Fruit fly (Drosophila melanogaster): ENCODE results near the gene CG2260.

The CG2260 gene

DNA sequence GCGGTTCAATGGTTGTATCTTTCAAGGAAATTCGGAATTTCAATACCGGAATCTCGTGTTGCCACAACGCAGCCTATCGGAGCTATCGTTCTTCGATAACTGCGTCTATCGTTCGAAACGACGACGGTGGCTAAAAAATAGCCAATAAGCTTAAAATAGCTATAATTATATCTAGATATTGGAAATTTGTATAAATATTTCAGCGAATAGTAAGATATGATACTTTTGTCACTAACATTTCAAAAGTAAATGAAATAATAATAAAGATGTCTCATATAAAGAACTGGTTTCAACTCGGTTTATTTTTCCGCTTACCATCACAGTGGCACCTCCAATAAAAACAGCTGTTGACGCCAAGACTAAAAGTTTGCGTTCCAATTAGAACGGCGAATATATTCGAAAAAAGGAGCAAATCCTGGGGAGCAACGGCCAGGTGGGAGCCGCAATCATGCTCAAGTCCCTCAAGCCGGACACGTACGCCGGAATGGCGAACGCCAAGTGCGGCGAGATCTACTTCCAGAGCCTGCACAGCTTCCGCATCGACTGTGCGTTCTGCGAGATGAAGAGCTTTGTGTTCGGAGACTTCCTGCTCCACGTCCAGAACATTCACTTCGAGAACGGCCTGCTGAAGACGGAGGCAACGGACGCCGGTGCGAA is 24.7 kb upstream of the CG2260 start, which contains the start of the genes alpha-PheRS and CG2129 (continued):
- TF ChIP-seq dmrt11E (tag; optimal IDR thresholded peaks at IDR 0.05): peak; percentile 15
- TF ChIP-seq gem (tag; optimal IDR thresholded peaks at IDR 0.05): no peak
- TF ChIP-seq Nf-YA (GFP tag; IDR thresholded peaks at IDR 0.05): no peak
- TF ChIP-seq crc (GFP tag; optimal IDR thresholded peaks at IDR 0.05): no peak
- peak; percentile 0 for TF ChIP-seq CG33557 (GFP tag; optimal IDR thresholded peaks at IDR 0.05)
- no peak for TF ChIP-seq Dad (GFP tag; optimal IDR thresholded peaks at IDR 0.05)

DNA sequence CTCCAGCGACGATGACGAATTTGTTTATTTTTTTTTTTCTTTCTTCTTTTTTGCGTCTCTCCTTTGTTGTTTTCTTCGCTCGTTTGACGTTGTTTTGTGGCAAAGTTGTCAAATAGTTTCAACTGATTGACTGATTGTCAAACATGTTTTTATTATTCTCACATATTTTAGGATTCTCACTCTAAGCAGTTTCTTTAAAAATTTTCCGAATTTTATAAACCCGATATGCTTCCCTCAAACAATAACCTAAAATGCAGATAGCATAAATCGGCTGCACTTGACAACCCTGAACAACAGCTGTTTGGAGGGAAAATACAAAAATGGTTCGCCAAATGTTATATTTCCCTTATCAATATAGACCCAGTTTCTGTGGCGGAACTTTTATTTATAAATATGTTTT is 22.6 kb upstream of the CG2260 start, which contains the start of gene CG17982:
CG17982 (minus strand) TSS at position 299 of the 400 bp plus-strand sequence.
- TF ChIP-seq gfzf (GFP tag; optimal IDR thresholded peaks at IDR 0.05) (peak; percentile 46), CG6175 (GFP tag; IDR thresholded peaks at IDR 0.05) (0 out of 3 replicates have a peak, but pooled peaks have one; percentile 38), E2f2 (GFP tag; IDR thresholded peaks at IDR 0.05) (peak; percentile 85), CG11695 (GFP tag; IDR thresholded peaks at IDR 0.05) (peak; percentile 81), Dip2 (GFP tag; IDR thresholded peaks at IDR 0.05) (no peak), CG12659 (GFP tag; optimal IDR thresholded peaks at IDR 0.05) (peak; percentile 87), gcm (GFP tag; optimal IDR thresholded peaks at IDR 0.05) (peak; percentile 83), Chrac-16 (GFP tag; optimal IDR thresholded peaks at IDR 0.05) (peak; percentile 75), CG9932 (GFP tag; IDR thresholded peaks at IDR 0.05) (peak; percentile 83), CrebB (tag; optimal IDR thresholded peaks at IDR 0.05) (peak; percentile 75), CG7928 (GFP tag; optimal IDR thresholded peaks at IDR 0.05) (peak; percentile 47), fd64A (GFP tag; optimal IDR thresholded peaks at IDR 0.05) (peak; percentile 45), sima (GFP tag; optimal IDR thresholded peaks at IDR 0.05) (peak; percentile 33), CG8765 (GFP tag; IDR thresholded peaks at IDR 0.05) (peak; percentile 44; the same call in 1 of the 2 replicates), CG8388 (GFP tag; optimal IDR thresholded peaks at IDR 0.05) (peak; percentile 79), Dp (GFP tag; optimal IDR thresholded peaks at IDR 0.05) (peak; percentile 72), knrl (GFP tag; IDR thresholded peaks at IDR 0.05; ENCODE audit: partially characterized antibody) (no peak), nerfin-2 (GFP tag; IDR thresholded peaks at IDR 0.05; ENCODE audit: partially characterized antibody) (no peak), Mrtf (GFP tag; IDR thresholded peaks at IDR 0.05) (peak; percentile 78), HLH54F (GFP tag; optimal IDR thresholded peaks at IDR 0.05) (peak; percentile 86), CG17802 (tag; optimal IDR thresholded peaks at IDR 0.05) (peak; percentile 24), Stat92E (GFP tag; optimal IDR thresholded peaks at IDR 0.05) (no peak), Oli (tag; optimal IDR thresholded peaks at IDR 0.05) (peak; percentile 73), exex (tag; optimal IDR thresholded peaks at IDR 0.05) (no peak), CG4854 (GFP tag; optimal IDR thresholded peaks at IDR 0.05) (peak; percentile 64), dan (GFP tag; IDR thresholded peaks at IDR 0.05) (no peak), dati (GFP tag; IDR thresholded peaks at IDR 0.05) (peak; percentile 32; the same call in 1 of the 2 replicates), Fer1 (GFP tag; optimal IDR thresholded peaks at IDR 0.05) (peak; percentile 88), CG4424 (GFP tag; optimal IDR thresholded peaks at IDR 0.05) (peak; percentile 82), ken (GFP tag; IDR thresholded peaks at IDR 0.05) (peak; percentile 75), pros (GFP tag; optimal IDR thresholded peaks at IDR 0.05) (peak; percentile 3), Lhr (GFP tag; optimal IDR thresholded peaks at IDR 0.05) (peak; percentile 29), Dll (GFP tag; IDR thresholded peaks at IDR 0.05; ENCODE audit: partially characterized antibody) (no peak), tx (GFP tag; optimal IDR thresholded peaks at IDR 0.05) (peak; percentile 84), Nf-YB (GFP tag; optimal IDR thresholded peaks at IDR 0.05) (peak; percentile 45), abd-A (tag; optimal IDR thresholded peaks at IDR 0.05) (no peak), ci (GFP tag; IDR thresholded peaks at IDR 0.05) (peak; percentile 90), slbo (GFP tag; IDR thresholded peaks at IDR 0.05) (peak; percentile 88), CG1602 (GFP tag; optimal IDR thresholded peaks at IDR 0.05) (peak; percentile 68), unc-4 (GFP tag; IDR thresholded peaks at IDR 0.05; ENCODE audit: partially characterized antibody) (no peak), cg (GFP tag; optimal IDR thresholded peaks at IDR 0.05) (no peak), CG10431 (GFP tag; optimal IDR thresholded peaks at IDR 0.05) (peak; percentile 74)

All from whole organism, embryonic.